Worm (Caenorhabditis elegans): Measurements from ENCODE around the gene ZK353.3.

Gene ZK353.3

DNA sequence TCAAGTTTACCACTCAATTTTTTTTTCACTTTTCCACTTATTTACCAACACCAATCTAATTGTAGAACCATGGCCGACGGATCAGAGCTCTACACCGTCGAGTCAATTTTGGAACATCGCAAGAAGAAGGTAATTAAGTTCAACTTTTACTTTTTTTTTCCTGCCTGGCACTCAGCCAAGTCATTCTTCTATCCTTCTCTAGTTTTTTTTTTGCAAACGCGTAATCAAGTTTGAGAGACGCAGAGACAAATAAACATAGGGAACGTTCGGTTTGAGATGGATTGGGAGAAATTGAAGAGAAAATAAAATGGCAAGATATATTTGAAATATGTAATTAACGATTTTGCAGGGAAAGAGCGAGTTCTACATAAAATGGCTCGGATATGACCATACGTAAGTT is 30.5 kb downstream of the ZK353.3 start, which contains the start of gene cec-1:
Gene cec-1 (plus strand): TSS at position 63 of the 400 bp plus-strand sequence.
- TF ChIP-seq mab-5 (tag; optimal IDR thresholded peaks at IDR 0.05) = no peak
- peak; percentile 74 for TF ChIP-seq ces-1 (GFP tag; optimal IDR thresholded peaks at IDR 0.05)

DNA sequence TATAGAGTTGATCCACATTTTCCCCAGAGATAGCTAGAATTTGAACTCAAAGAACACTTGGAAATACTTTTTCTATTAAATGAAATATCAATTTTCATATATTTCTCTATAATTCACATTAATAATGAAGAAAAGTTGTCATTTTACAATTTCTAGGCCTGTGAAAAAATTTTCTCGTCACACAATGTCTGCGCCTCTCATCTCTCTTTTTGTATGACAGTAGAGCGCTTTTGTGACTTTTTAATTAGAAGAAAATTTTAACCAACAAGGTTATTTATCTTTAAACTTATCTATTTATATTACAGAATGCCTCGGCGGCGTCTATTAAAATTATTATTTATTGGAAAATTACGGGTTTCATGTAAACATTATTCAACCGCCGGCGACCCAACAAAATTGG is 33.2 kb downstream of the ZK353.3 start, which contains the start of gene ZK1236.1:
Gene ZK1236.1 (plus strand): TSS at position 263 of the 400 bp plus-strand sequence.
- TF ChIP-seq lsy-2 (tag; optimal IDR thresholded peaks at IDR 0.05) = no peak
- TF ChIP-seq snpc-4 (tag; optimal IDR thresholded peaks at IDR 0.05) = no peak
- no peak for TF ChIP-seq nhr-12 (tag; optimal IDR thresholded peaks at IDR 0.05)
- TF ChIP-seq sem-2 (GFP tag; optimal IDR thresholded peaks at IDR 0.05) = no peak
- TF ChIP-seq mab-5 (tag; optimal IDR thresholded peaks at IDR 0.05) = no peak
- no peak for TF ChIP-seq ces-1 (GFP tag; optimal IDR thresholded peaks at IDR 0.05)
- no peak for TF ChIP-seq ceh-39 (tag; optimal IDR thresholded peaks at IDR 0.05)
- no peak for TF ChIP-seq pha-4 (tag; optimal IDR thresholded peaks at IDR 0.05)
- TF ChIP-seq ham-2 (GFP tag; optimal IDR thresholded peaks at IDR 0.05) = no peak
- TF ChIP-seq tbx-8 (GFP tag; optimal IDR thresholded peaks at IDR 0.05) = no peak
- TF ChIP-seq drap-1 (GFP tag; optimal IDR thresholded peaks at IDR 0.05) = no peak
- no peak for TF ChIP-seq lin-13 (tag; optimal IDR thresholded peaks at IDR 0.05)
- TF ChIP-seq nhr-28 (tag; optimal IDR thresholded peaks at IDR 0.05) = no peak

DNA sequence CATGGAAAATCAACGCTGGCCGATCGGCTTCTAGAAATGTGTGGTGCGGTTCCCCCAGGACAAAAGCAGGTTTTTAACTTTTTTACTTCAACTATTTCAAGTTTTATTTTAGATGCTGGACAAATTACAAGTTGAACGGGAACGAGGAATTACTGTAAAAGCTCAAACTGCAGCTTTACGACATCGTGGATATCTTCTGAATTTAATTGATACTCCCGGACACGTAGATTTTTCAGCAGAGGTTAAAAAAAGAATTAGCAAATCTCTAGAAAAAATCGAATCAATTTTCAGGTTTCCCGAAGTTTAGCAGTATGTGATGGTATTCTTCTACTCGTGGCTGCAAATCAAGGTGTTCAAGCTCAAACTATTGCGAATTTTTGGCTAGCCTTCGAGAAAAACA is 33.7 kb downstream of the ZK353.3 start:
- TF ChIP-seq tbx-8 (GFP tag; optimal IDR thresholded peaks at IDR 0.05) = no peak
- TF ChIP-seq lin-32 (GFP tag; optimal IDR thresholded peaks at IDR 0.05) = no peak
- TF ChIP-seq pha-4 (tag; optimal IDR thresholded peaks at IDR 0.05) = no peak

DNA sequence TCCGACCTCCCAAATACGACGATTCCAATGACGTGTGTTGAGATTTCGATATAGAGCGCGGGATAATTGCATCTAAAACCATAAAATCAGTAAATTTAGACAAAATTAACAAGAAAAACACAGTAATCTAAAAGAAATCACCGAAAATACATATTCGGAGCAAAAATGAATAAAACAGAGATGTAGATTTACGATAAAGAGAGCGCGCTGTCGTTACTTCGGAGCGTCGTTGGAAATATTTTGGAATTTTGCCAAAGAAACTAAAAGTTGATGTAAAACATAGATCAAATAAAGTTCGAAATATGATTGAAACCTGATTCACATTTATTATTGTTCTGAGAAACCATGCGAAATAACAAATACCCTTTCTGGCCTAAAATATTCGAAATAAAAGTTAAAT is 36.4 kb downstream of the ZK353.3 start, which contains the start of gene ZK1236.5:
Gene ZK1236.5 (minus strand): TSS at position 72 of the 400 bp plus-strand sequence.
- TF ChIP-seq unc-39 (tag; optimal IDR thresholded peaks at IDR 0.05) (no peak), ham-2 (GFP tag; optimal IDR thresholded peaks at IDR 0.05) (no peak), ceh-43 (GFP tag; optimal IDR thresholded peaks at IDR 0.05) (no peak), sptf-1 (tag; optimal IDR thresholded peaks at IDR 0.05) (no peak), ceh-39 (tag; optimal IDR thresholded peaks at IDR 0.05) (no peak), blmp-1 (tag; optimal IDR thresholded peaks at IDR 0.05) (no peak), ces-1 (GFP tag; optimal IDR thresholded peaks at IDR 0.05) (peak; percentile 18)

DNA sequence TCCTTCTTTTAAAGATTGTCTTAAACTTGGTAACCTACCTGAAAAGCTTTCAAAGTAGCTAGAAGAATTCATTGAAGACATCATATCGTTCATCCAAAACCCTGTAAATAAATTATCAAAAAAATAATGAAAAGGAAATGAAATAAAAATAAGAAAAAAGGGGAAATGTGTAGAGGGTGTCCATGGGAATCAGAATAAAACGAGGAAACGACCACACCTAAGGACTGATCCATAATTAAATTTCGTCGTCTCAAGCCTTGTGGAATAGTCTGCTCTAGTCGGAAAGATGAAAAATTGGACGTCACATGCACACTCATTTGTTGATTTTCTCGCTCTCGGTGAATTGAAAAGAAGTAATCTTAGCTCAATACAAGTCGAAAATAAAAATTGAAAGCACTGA is 39.3 kb downstream of the ZK353.3 start, which contains the start of gene ZK1236.9:
Gene ZK1236.9 (minus strand): TSS at position 101 of the 400 bp plus-strand sequence.
- TF ChIP-seq nhr-28 (tag; optimal IDR thresholded peaks at IDR 0.05) (no peak), mab-5 (tag; optimal IDR thresholded peaks at IDR 0.05) (no peak), ham-2 (GFP tag; optimal IDR thresholded peaks at IDR 0.05) (no peak), nhr-2 (tag; optimal IDR thresholded peaks at IDR 0.05) (no peak), snpc-4 (tag; optimal IDR thresholded peaks at IDR 0.05) (no peak), nhr-237 (tag; optimal IDR thresholded peaks at IDR 0.05) (no peak), ztf-11 (tag; optimal IDR thresholded peaks at IDR 0.05) (no peak), nhr-76 (tag; optimal IDR thresholded peaks at IDR 0.05) (no peak), lsy-2 (tag; optimal IDR thresholded peaks at IDR 0.05) (no peak), zip-8 (tag; optimal IDR thresholded peaks at IDR 0.05) (no peak), unc-120 (tag; optimal IDR thresholded peaks at IDR 0.05; ENCODE audit: poor library complexity, severe bottlenecking) (no peak), lin-13 (tag; optimal IDR thresholded peaks at IDR 0.05) (no peak), ceh-43 (GFP tag; optimal IDR thresholded peaks at IDR 0.05) (no peak), elt-1 (tag; optimal IDR thresholded peaks at IDR 0.05; ENCODE audit: borderline replicate concordance, insufficient read depth) (no peak), lin-32 (GFP tag; optimal IDR thresholded peaks at IDR 0.05) (no peak), pha-4 (tag; optimal IDR thresholded peaks at IDR 0.05) (no peak), mls-2 (tag; optimal IDR thresholded peaks at IDR 0.05) (no peak), sem-2 (GFP tag; optimal IDR thresholded peaks at IDR 0.05) (no peak)

DNA sequence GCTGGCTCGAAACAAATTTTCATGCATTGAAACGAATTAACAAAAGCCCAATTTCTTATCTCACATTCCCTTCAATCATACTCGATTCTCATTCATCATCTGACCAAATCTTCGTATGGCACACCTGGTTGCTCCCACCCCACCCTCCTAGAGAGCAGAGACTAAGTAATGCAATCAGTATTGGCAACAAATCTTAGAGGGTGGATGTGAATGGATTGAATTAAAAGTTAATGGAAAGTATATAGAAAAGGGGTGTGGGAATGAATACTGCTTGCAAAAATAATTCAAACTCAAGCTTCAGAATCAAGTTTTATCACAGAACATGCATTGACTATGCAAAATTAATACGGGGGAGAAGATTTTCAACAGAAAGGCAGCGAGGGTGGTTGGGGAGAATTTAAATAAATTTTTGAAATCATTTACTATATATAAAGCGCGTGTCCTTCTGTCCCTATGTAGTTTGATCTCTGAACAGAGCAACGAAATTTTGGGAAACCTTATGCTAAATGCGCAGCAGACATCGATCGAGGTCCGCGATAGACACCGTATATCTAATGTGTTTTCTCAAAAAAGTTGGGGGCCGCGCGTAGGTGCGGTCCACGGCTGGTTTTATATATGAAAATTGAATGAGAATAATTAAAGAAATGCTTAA is 42.1 kb downstream of the ZK353.3 start:
- TF ChIP-seq elt-3 (tag; optimal IDR thresholded peaks at IDR 0.05) (no peak), ces-1 (GFP tag; optimal IDR thresholded peaks at IDR 0.05) (peak; percentile 63), unc-120 (tag; optimal IDR thresholded peaks at IDR 0.05; ENCODE audit: poor library complexity, severe bottlenecking) (no peak), unc-62 (GFP tag; optimal IDR thresholded peaks at IDR 0.05) (no peak)

Data from whole organism, mixed stage, embryonic.